Fruit fly (Drosophila melanogaster): ENCODE measurements around the gene CG7900.
A peak's percentile ranks its signal among the peaks of the same experiment; 100 is the strongest.

The CG7900 gene

DNA sequence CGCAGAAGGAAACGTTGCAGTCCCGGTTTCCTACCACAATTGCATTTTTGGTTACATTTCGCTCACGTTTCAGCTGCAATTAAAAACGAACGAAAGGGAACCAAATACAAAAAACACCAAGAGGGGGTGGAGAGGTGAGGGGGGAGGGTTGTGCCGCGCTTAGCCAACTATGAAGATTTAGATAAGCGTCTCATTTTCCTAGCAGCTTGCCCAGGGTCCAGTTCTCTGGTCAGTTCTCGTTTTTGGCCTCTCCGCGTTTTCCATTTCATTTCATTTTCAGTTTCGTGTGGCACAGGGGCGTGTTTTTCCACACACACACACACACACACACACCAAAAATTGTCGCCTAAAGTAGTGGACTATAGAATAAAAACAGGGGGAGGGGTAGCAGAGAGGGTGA is 44.2 kb downstream of the CG7900 start:
- TF ChIP-seq tj (GFP tag; optimal IDR thresholded peaks at IDR 0.05) (peak; percentile 3), CG7101 (tag; optimal IDR thresholded peaks at IDR 0.05) (no peak)

DNA sequence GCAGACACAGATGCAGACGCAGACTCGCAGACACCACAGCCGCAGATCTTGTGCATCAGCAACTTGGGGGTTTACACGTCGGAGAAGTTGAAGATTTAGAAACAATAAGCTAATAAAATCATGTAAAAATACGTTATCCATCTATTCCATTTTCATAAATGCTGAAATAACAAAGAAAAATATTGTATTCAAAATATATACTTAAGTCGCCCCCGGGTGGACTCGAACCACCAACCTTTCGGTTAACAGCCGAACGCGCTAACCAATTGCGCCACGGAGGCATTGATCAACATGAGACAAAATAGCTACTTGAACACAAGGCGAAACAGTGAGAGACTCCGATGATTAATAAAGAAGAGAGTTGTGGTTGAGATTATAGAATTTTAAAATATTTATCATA is 45.4 kb downstream of the CG7900 start:
- TF ChIP-seq tj (GFP tag; optimal IDR thresholded peaks at IDR 0.05) (no peak), bab1 (GFP tag; optimal IDR thresholded peaks at IDR 0.05) (peak; percentile 44)

DNA sequence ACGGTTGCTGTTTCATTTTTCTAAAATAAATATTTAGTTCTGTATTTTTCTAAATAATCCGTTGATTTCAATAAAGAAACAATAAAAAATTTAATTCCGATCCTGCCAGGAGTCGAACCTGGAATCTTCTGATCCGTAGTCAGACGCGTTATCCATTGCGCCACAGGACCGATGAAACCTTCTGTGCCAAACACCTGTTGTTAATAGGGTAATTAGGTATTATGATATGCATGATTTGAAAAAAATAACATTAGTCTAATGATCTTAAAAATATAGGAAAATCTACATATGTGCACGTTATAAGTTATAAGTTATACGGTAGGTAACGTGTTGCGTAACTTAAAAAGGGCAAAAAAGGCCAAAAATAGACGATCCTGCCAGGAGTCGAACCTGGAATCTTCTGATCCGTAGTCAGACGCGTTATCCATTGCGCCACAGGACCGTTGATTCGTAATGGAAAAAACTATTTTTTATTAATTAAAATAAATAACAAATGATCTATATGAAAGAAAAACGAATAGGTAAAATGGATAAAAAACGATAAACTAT is 46.0 kb downstream of the CG7900 start:
- TF ChIP-seq bab1 (GFP tag; optimal IDR thresholded peaks at IDR 0.05) (no peak), tj (GFP tag; optimal IDR thresholded peaks at IDR 0.05) (no peak), cnc (optimal IDR thresholded peaks at IDR 0.05) (no peak), CG33017 (tag; optimal IDR thresholded peaks at IDR 0.05) (no peak), Crg-1 (GFP tag; optimal IDR thresholded peaks at IDR 0.05) (no peak), toe (GFP tag; optimal IDR thresholded peaks at IDR 0.05) (no peak), pad (GFP tag; optimal IDR thresholded peaks at IDR 0.05) (no peak), CG1620 (GFP tag; optimal IDR thresholded peaks at IDR 0.05) (no peak)

DNA sequence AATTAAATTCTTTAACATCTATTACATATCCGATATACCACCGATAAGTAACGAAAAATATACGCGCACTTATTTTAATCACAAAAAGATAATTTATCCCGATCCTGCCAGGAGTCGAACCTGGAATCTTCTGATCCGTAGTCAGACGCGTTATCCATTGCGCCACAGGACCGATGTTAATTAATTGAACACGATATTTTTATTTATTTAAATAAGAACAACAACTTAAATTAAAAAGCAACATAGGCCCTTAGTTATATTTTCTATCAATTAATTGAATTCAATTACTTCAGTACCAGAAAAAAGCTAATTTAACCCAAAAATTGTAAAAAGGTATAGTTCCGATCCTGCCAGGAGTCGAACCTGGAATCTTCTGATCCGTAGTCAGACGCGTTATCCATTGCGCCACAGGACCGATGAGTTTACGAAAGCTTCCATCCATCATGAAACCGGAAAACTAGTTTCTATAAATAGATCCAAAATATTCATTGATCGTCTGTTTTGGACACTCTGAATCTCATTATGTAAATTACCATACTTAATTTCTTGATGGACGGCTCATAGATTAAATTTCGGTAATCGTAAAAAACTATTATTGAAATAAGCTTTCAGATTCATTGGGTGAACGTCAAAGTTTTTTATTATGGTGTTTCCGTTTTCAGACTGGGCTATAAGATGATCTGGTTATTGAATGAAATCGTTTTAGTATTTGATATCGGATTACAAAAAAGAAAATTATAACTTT is 46.9 kb downstream of the CG7900 start:
- TF ChIP-seq CG12768 (GFP tag; optimal IDR thresholded peaks at IDR 0.05) (no peak), CG5204 (GFP tag; optimal IDR thresholded peaks at IDR 0.05) (no peak), pad (GFP tag; optimal IDR thresholded peaks at IDR 0.05) (no peak), bab1 (GFP tag; optimal IDR thresholded peaks at IDR 0.05) (no peak), CG33017 (tag; optimal IDR thresholded peaks at IDR 0.05) (no peak), Hr96 (GFP tag; optimal IDR thresholded peaks at IDR 0.05) (no peak), CG7045 (GFP tag; optimal IDR thresholded peaks at IDR 0.05) (no peak), CG7101 (tag; optimal IDR thresholded peaks at IDR 0.05) (no peak), toe (GFP tag; optimal IDR thresholded peaks at IDR 0.05) (no peak), CG11617 (GFP tag; optimal IDR thresholded peaks at IDR 0.05) (no peak)

DNA sequence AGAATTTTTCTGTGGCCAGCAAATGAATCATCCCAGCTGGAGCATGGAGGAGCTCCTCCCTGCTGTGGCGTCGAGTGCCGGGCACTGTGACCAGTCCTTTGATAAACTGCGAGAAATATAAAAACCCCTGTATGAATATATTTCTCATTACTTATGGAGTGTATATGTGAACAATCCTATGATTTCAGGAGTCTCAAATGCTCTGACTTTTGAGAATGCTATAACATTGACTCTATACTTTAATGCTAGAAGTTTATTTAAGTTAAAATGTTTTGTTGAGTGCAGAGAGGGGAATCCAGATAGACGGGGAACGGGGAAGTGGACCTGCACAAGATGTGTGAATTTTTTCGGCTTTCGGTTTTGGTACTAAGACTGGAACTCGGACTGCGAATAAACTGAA is 48.2 kb downstream of the CG7900 start:
- TF ChIP-seq CG1620 (GFP tag; optimal IDR thresholded peaks at IDR 0.05) = no peak
- no peak for TF ChIP-seq bab1 (GFP tag; optimal IDR thresholded peaks at IDR 0.05)
- no peak for TF ChIP-seq tj (GFP tag; optimal IDR thresholded peaks at IDR 0.05)
- no peak for TF ChIP-seq cnc (optimal IDR thresholded peaks at IDR 0.05)
- no peak for TF ChIP-seq Clk (GFP tag; optimal IDR thresholded peaks at IDR 0.05)
- TF ChIP-seq CG12768 (GFP tag; optimal IDR thresholded peaks at IDR 0.05) = no peak
- no peak for TF ChIP-seq ovo (GFP tag; optimal IDR thresholded peaks at IDR 0.05)
- no peak for TF ChIP-seq CG11617 (GFP tag; optimal IDR thresholded peaks at IDR 0.05)
- no peak for TF ChIP-seq Hr96 (GFP tag; optimal IDR thresholded peaks at IDR 0.05)
- TF ChIP-seq CG33017 (tag; optimal IDR thresholded peaks at IDR 0.05) = no peak
- no peak for TF ChIP-seq Crg-1 (GFP tag; optimal IDR thresholded peaks at IDR 0.05)
- TF ChIP-seq Mnt (GFP tag; optimal IDR thresholded peaks at IDR 0.05) = no peak
- TF ChIP-seq CG5204 (GFP tag; optimal IDR thresholded peaks at IDR 0.05) = no peak
- TF ChIP-seq kay (GFP tag; ENCODE audit: borderline replicate concordance) = no peak
- no peak for TF ChIP-seq cic (GFP tag; optimal IDR thresholded peaks at IDR 0.05)
- TF ChIP-seq CG14711 (tag; optimal IDR thresholded peaks at IDR 0.05) = no peak

DNA sequence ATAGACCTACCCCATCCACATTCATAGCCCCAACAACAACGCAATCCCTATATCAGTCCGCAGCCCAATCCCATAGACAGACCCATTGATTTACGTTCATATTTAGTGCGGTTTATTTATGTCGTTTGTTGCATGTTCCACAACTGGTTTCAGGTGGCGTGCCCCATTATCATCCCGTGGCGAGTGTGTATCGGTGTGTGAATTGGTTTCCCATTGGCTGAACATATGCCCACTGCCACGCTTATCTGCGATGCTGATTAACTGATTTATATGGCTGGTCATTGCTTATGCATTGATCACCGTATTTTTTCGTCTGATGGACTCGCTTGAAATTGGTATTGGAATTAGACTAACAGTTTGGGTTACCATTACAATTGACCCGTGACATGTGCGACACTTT is 51.8 kb downstream of the CG7900 start:
- TF ChIP-seq ovo (GFP tag; optimal IDR thresholded peaks at IDR 0.05) (no peak), cic (GFP tag; optimal IDR thresholded peaks at IDR 0.05) (no peak), Mnt (GFP tag; optimal IDR thresholded peaks at IDR 0.05) (no peak), tj (GFP tag; optimal IDR thresholded peaks at IDR 0.05) (no peak), CG5204 (GFP tag; optimal IDR thresholded peaks at IDR 0.05) (no peak), Clk (GFP tag; optimal IDR thresholded peaks at IDR 0.05) (no peak), bab1 (GFP tag; optimal IDR thresholded peaks at IDR 0.05) (no peak), CG7045 (GFP tag; optimal IDR thresholded peaks at IDR 0.05) (no peak), toe (GFP tag; optimal IDR thresholded peaks at IDR 0.05) (no peak), CG1620 (GFP tag; optimal IDR thresholded peaks at IDR 0.05) (no peak), cnc (optimal IDR thresholded peaks at IDR 0.05) (no peak), CG14711 (tag; optimal IDR thresholded peaks at IDR 0.05) (no peak), CG12768 (GFP tag; optimal IDR thresholded peaks at IDR 0.05) (no peak), CG11617 (GFP tag; optimal IDR thresholded peaks at IDR 0.05) (no peak), Crg-1 (GFP tag; optimal IDR thresholded peaks at IDR 0.05) (no peak)

DNA sequence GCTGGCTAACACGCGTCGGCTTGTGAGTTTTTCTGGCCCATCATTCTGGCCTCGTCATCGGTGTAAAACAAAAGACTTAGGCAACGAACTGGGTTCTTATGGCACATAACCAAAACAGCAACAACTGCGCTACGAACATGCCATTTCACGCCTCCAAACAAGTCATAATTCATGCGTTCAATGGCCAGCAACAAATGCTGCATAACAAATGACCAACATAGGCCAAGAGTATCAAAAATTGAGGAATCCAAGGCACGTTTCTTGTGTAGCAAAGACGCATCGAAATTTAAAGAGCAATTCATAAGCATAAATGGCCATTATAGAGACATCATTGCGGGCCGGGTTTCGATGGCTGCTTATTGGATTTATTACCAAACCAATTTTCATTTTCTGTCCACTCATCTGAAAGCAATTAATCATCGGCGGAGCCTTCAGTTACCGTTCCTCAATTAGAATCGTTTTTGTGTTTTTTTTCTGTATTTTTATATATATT is 53.0 kb downstream of the CG7900 start:
- no peak for TF ChIP-seq Hr96 (GFP tag; optimal IDR thresholded peaks at IDR 0.05)
- no peak for TF ChIP-seq Crg-1 (GFP tag; optimal IDR thresholded peaks at IDR 0.05)
- no peak for TF ChIP-seq CG7101 (tag; optimal IDR thresholded peaks at IDR 0.05)
- TF ChIP-seq pad (GFP tag; optimal IDR thresholded peaks at IDR 0.05) = no peak
- no peak for TF ChIP-seq CG12768 (GFP tag; optimal IDR thresholded peaks at IDR 0.05)
- TF ChIP-seq Clk (GFP tag; optimal IDR thresholded peaks at IDR 0.05) = no peak
- no peak for TF ChIP-seq bab1 (GFP tag; optimal IDR thresholded peaks at IDR 0.05)
- no peak for TF ChIP-seq cnc (optimal IDR thresholded peaks at IDR 0.05)
- no peak for TF ChIP-seq toe (GFP tag; optimal IDR thresholded peaks at IDR 0.05)
- no peak for TF ChIP-seq Mnt (GFP tag; optimal IDR thresholded peaks at IDR 0.05)
- TF ChIP-seq CG7045 (GFP tag; optimal IDR thresholded peaks at IDR 0.05) = no peak
- no peak for TF ChIP-seq kay (GFP tag; ENCODE audit: borderline replicate concordance)
- TF ChIP-seq CG11617 (GFP tag; optimal IDR thresholded peaks at IDR 0.05) = no peak
- TF ChIP-seq CG1620 (GFP tag; optimal IDR thresholded peaks at IDR 0.05) = no peak
- TF ChIP-seq CG33017 (tag; optimal IDR thresholded peaks at IDR 0.05) = no peak
- TF ChIP-seq ovo (GFP tag; optimal IDR thresholded peaks at IDR 0.05) = no peak
